Worm (Caenorhabditis elegans) whole organism, L1 larva: ENCODE measurements around the gene rod-1.

Experiments
- blmp-1 ChIP-seq: fragments of 150-350 bp; optimal IDR thresholded peaks from 2 replicates; lab custom pipeline; 2014; ENCODE audit warnings: missing biosample characterization, missing genetic modification characterization
- nhr-237 ChIP-seq: fragments of 150-350 bp; optimal IDR thresholded peaks from 2 replicates; lab custom pipeline; 2014; ENCODE audit warnings: missing biosample characterization, missing genetic modification characterization
- nhr-76 ChIP-seq: sonication (generic microtip); optimal IDR thresholded peaks from 2 replicates; lab custom pipeline; 2017; ENCODE audit warnings: missing biosample characterization, missing genetic modification characterization

ce11 chrIV:7469782-7470413 lies 8.4 kb upstream of the rod-1 start, which contains the start of gene F55G1.7:
- TF ChIP-seq nhr-76 (tag; lab: Kevin White, UChicago) = no peak
- TF ChIP-seq blmp-1 = peak; percentile 55
- TF ChIP-seq nhr-237 (tag; lab: Kevin White, UChicago) = no peak
